Fruit fly (Drosophila melanogaster) whole organism, embryonic: ENCODE results near the gene CG16953.

Experiments
- Asciz ChIP-seq: fragments of 200-800 bp; sonication (Bioruptor generic); optimal IDR thresholded peaks from 2 replicates; lab custom pipeline; 2017; ENCODE audit warnings: missing biosample characterization, mild to moderate bottlenecking, missing genetic modification characterization, missing genetic modification reagents
- BtbVII ChIP-seq: fragments of 200-800 bp; sonication (Bioruptor generic); optimal IDR thresholded peaks from 3 replicates; lab custom pipeline; 2017; ENCODE audit warnings: missing biosample characterization, mild to moderate bottlenecking, missing genetic modification characterization
- CG1024 ChIP-seq: fragments of 200-800 bp; sonication (Bioruptor generic); IDR thresholded peaks from 2 replicates; pipeline ENCODE4 v1.3.6; 2022; ENCODE audit warnings: missing biosample characterization, missing genetic modification characterization
- CG11085 ChIP-seq: fragments of 200-800 bp; sonication (Bioruptor generic); IDR thresholded peaks from 2 replicates; pipeline ENCODE4 v1.3.6; 2022; ENCODE audit warnings: missing biosample characterization, missing genetic modification characterization
- CG13287 ChIP-seq: fragments of 200-800 bp; sonication (Bioruptor generic); IDR thresholded peaks from 2 replicates; pipeline ENCODE4 v1.3.6; 2022; ENCODE audit warnings: missing biosample characterization, missing genetic modification characterization; ENCODE audit not compliant: partially characterized antibody
- CG13424 ChIP-seq: fragments of 200-800 bp; sonication (Bioruptor generic); optimal IDR thresholded peaks from 2 replicates; lab custom pipeline; 2019; ENCODE audit warnings: missing biosample characterization, mild to moderate bottlenecking, missing genetic modification characterization, moderate library complexity
- CG15269 ChIP-seq: fragments of 200-800 bp; sonication (Bioruptor generic); optimal IDR thresholded peaks from 2 replicates; lab custom pipeline; 2018; ENCODE audit warnings: missing biosample characterization, mild to moderate bottlenecking, missing genetic modification characterization, moderate library complexity
- CG16813 ChIP-seq: fragments of 200-800 bp; sonication (Bioruptor generic); IDR thresholded peaks from 3 replicates; pipeline ENCODE4 v1.3.6; 2022; ENCODE audit warnings: missing biosample characterization, missing genetic modification characterization; ENCODE audit not compliant: partially characterized antibody
- CG16815 ChIP-seq: fragments of 200-800 bp; sonication (Bioruptor generic); optimal IDR thresholded peaks from 3 replicates; lab custom pipeline; 2017; ENCODE audit warnings: missing biosample characterization, mild to moderate bottlenecking, missing genetic modification characterization
- CG2116 ChIP-seq: fragments of 200-800 bp; sonication (Bioruptor generic); optimal IDR thresholded peaks from 3 replicates; lab custom pipeline; 2018; ENCODE audit warnings: missing biosample characterization, mild to moderate bottlenecking, missing genetic modification characterization
- CG32767 ChIP-seq: fragments of 200-800 bp; sonication (Bioruptor generic); IDR thresholded peaks from 2 replicates; pipeline ENCODE4 v1.3.6; 2022; ENCODE audit warnings: missing biosample characterization, missing genetic modification characterization
- CG43689 ChIP-seq: fragments of 200-800 bp; sonication (Bioruptor generic); IDR thresholded peaks from 2 replicates; pipeline ENCODE4 v1.3.6; 2022; ENCODE audit warnings: missing biosample characterization, missing genetic modification characterization
- CG4404 ChIP-seq: fragments of 200-800 bp; sonication (Bioruptor generic); IDR thresholded peaks from 2 replicates; pipeline ENCODE4 v1.3.6; 2022; ENCODE audit warnings: missing biosample characterization, missing genetic modification characterization
- CG4707 ChIP-seq: fragments of 200-800 bp; sonication (Bioruptor generic); optimal IDR thresholded peaks from 2 replicates; lab custom pipeline; 2018; ENCODE audit warnings: missing biosample characterization, mild to moderate bottlenecking, missing genetic modification characterization, moderate library complexity
- CG6765 ChIP-seq: fragments of 200-800 bp; sonication (Bioruptor generic); optimal IDR thresholded peaks from 3 replicates; lab custom pipeline; 2017; ENCODE audit warnings: missing biosample characterization, mild to moderate bottlenecking, missing genetic modification characterization
- CG6813 ChIP-seq: fragments of 200-800 bp; sonication (Bioruptor generic); optimal IDR thresholded peaks from 2 replicates; lab custom pipeline; 2017; ENCODE audit warnings: missing biosample characterization, missing genetic modification characterization, mild to moderate bottlenecking, moderate library complexity, missing genetic modification reagents
- CG8924 ChIP-seq: fragments of 200-800 bp; optimal IDR thresholded peaks from 3 replicates; lab custom pipeline; 2019; ENCODE audit warnings: missing biosample characterization, mild to moderate bottlenecking, missing genetic modification characterization, moderate library complexity
- CG9609 ChIP-seq: fragments of 200-800 bp; sonication (Bioruptor generic); optimal IDR thresholded peaks from 3 replicates; lab custom pipeline; 2016; ENCODE audit warnings: missing biosample characterization, missing genetic modification characterization
- D ChIP-seq, 2 experiments: fragments of 200-800 bp in 1 of 2; fragments of >200 bp in 1 of 2; sonication (Bioruptor generic) in 1 of 2; optimal IDR thresholded peaks; 2 replicates in 1 of 2; 3 replicates in 1 of 2; lab custom pipeline; 2017; ENCODE audit warnings: mild to moderate bottlenecking in 1 of 2, missing biosample characterization in 1 of 2, missing genetic modification characterization in 1 of 2, missing genetic modification reagents in 1 of 2
- Fer1 ChIP-seq: fragments of 200-800 bp; sonication (Bioruptor generic); optimal IDR thresholded peaks from 2 replicates; lab custom pipeline; 2017; ENCODE audit warnings: missing biosample characterization, mild to moderate bottlenecking, missing genetic modification characterization
- Gsc ChIP-seq: fragments of 200-800 bp; sonication (Bioruptor generic); IDR thresholded peaks from 2 replicates; pipeline ENCODE4 v1.3.6; 2022; ENCODE audit warnings: missing biosample characterization, missing genetic modification characterization
- HHEX ChIP-seq: fragments of 200-800 bp; sonication (Bioruptor generic); optimal IDR thresholded peaks from 3 replicates; lab custom pipeline; 2017; ENCODE audit warnings: missing biosample characterization, mild to moderate bottlenecking, missing genetic modification characterization, missing genetic modification reagents
- HLH3B ChIP-seq: fragments of 200-800 bp; sonication (Bioruptor generic); IDR thresholded peaks from 2 replicates; pipeline ENCODE4 v1.3.6; 2022; ENCODE audit warnings: missing biosample characterization, missing genetic modification characterization
- Hmr ChIP-seq: fragments of 200-800 bp; sonication (Bioruptor generic); optimal IDR thresholded peaks from 3 replicates; lab custom pipeline; 2017; ENCODE audit warnings: mild to moderate bottlenecking, missing biosample characterization, missing genetic modification reagents, missing genetic modification characterization
- Mad ChIP-seq: fragments of 200-800 bp; sonication (Bioruptor generic); optimal IDR thresholded peaks from 2 replicates; lab custom pipeline; 2016; ENCODE audit warnings: missing biosample characterization, missing genetic modification characterization
- Meics ChIP-seq: fragments of 200-800 bp; sonication (Bioruptor generic); optimal IDR thresholded peaks from 2 replicates; lab custom pipeline; 2017; ENCODE audit warnings: missing biosample characterization, mild to moderate bottlenecking, missing genetic modification characterization
- Nf-YB ChIP-seq: fragments of 200-800 bp; sonication (Bioruptor generic); optimal IDR thresholded peaks from 3 replicates; lab custom pipeline; 2019; ENCODE audit warnings: missing biosample characterization, mild to moderate bottlenecking, missing genetic modification characterization, moderate library complexity
- Side ChIP-seq: fragments of 200-800 bp; sonication (Bioruptor generic); optimal IDR thresholded peaks from 2 replicates; lab custom pipeline; 2016; ENCODE audit warnings: missing biosample characterization, missing genetic modification characterization
- Sry-δ ChIP-seq: fragments of 200-800 bp; sonication (Bioruptor generic); optimal IDR thresholded peaks from 2 replicates; lab custom pipeline; 2016; ENCODE audit warnings: missing biosample characterization, missing genetic modification characterization
- Trl ChIP-seq, 3 experiments: fragments of >200 bp in 2 of 3; fragments of 200-800 bp in 1 of 3; sonication (Bioruptor generic) in 1 of 3; optimal IDR thresholded peaks; 2 replicates in 1 of 3; 3 replicates in 2 of 3; lab custom pipeline; 2016 to 2017; ENCODE audit warnings: missing biosample characterization in 1 of 3, missing genetic modification characterization in 1 of 3
- amos ChIP-seq: fragments of 200-800 bp; sonication (Bioruptor generic); IDR thresholded peaks from 2 replicates; pipeline ENCODE4 v1.3.6; 2022; ENCODE audit warnings: missing biosample characterization, missing genetic modification characterization; ENCODE audit not compliant: partially characterized antibody
- ase ChIP-seq: fragments of 200-800 bp; sonication (Bioruptor generic); IDR thresholded peaks from 3 replicates; pipeline ENCODE4 v1.3.6; 2022; ENCODE audit warnings: missing biosample characterization, missing genetic modification characterization
- chn ChIP-seq: fragments of 200-800 bp; sonication (Bioruptor generic); optimal IDR thresholded peaks from 2 replicates; lab custom pipeline; 2016; ENCODE audit warnings: missing biosample characterization, missing genetic modification characterization
- da ChIP-seq: fragments of 200-800 bp; sonication (Bioruptor generic); optimal IDR thresholded peaks from 2 replicates; lab custom pipeline; 2016; ENCODE audit warnings: missing biosample characterization, missing genetic modification characterization
- dmrt11E ChIP-seq: fragments of 200-800 bp; sonication (Bioruptor generic); optimal IDR thresholded peaks from 3 replicates; lab custom pipeline; 2018; ENCODE audit warnings: missing biosample characterization, mild to moderate bottlenecking, missing genetic modification characterization, moderate library complexity
- fru ChIP-seq: fragments of >200 bp; optimal IDR thresholded peaks from 2 replicates; lab custom pipeline; 2017
- gem ChIP-seq: fragments of 200-800 bp; sonication (Bioruptor generic); optimal IDR thresholded peaks from 2 replicates; lab custom pipeline; 2019; ENCODE audit warnings: missing biosample characterization, mild to moderate bottlenecking, missing genetic modification characterization, moderate library complexity
- gfzf ChIP-seq: fragments of 200-800 bp; sonication (Bioruptor generic); optimal IDR thresholded peaks from 2 replicates; lab custom pipeline; 2016; ENCODE audit warnings: missing biosample characterization, mild to moderate bottlenecking, missing genetic modification characterization, moderate library complexity
- inv ChIP-seq: fragments of 200-800 bp; sonication (Bioruptor generic); IDR thresholded peaks from 2 replicates; pipeline ENCODE4 v1.3.6; 2022; ENCODE audit warnings: missing biosample characterization, missing genetic modification characterization; ENCODE audit not compliant: partially characterized antibody
- lola ChIP-seq, 3 experiments: fragments of >200 bp in 2 of 3; fragments of 200-800 bp in 1 of 3; sonication (Bioruptor generic) in 1 of 3; optimal IDR thresholded peaks; 2 replicates each; lab custom pipeline; 2017 to 2019; ENCODE audit warnings: missing biosample characterization in 3 of 3, missing genetic modification characterization in 3 of 3, mild to moderate bottlenecking in 1 of 3, moderate library complexity in 1 of 3
- odd ChIP-seq: fragments of 200-800 bp; sonication (Bioruptor generic); optimal IDR thresholded peaks from 2 replicates; lab custom pipeline; 2017; ENCODE audit warnings: missing biosample characterization, mild to moderate bottlenecking, missing genetic modification characterization
- p53 ChIP-seq: fragments of 200-800 bp; sonication (Bioruptor generic); optimal IDR thresholded peaks from 2 replicates; lab custom pipeline; 2016; ENCODE audit warnings: missing biosample characterization, missing genetic modification characterization
- pb ChIP-seq: fragments of 200-800 bp; sonication (Bioruptor generic); optimal IDR thresholded peaks from 3 replicates; lab custom pipeline; 2016; ENCODE audit warnings: missing biosample characterization, missing genetic modification characterization
- pfk ChIP-seq: fragments of 200-800 bp; sonication (Bioruptor generic); optimal IDR thresholded peaks from 2 replicates; lab custom pipeline; 2018; ENCODE audit warnings: missing biosample characterization, mild to moderate bottlenecking, missing genetic modification characterization, moderate library complexity
- pzg ChIP-seq: fragments of 200-800 bp; sonication (Bioruptor generic); optimal IDR thresholded peaks from 3 replicates; lab custom pipeline; 2018; ENCODE audit warnings: missing biosample characterization, mild to moderate bottlenecking, missing genetic modification characterization, moderate library complexity
- repo ChIP-seq: fragments of 200-800 bp; sonication (Bioruptor generic); optimal IDR thresholded peaks from 2 replicates; lab custom pipeline; 2016; ENCODE audit warnings: missing biosample characterization, missing genetic modification characterization
- sqz ChIP-seq: fragments of 200-800 bp; sonication (Bioruptor generic); optimal IDR thresholded peaks from 3 replicates; lab custom pipeline; 2018; ENCODE audit warnings: missing biosample characterization, mild to moderate bottlenecking, missing genetic modification characterization
- sr ChIP-seq: fragments of 200-800 bp; sonication (Bioruptor generic); IDR thresholded peaks from 3 replicates; pipeline ENCODE4 v1.3.6; 2022; ENCODE audit warnings: missing biosample characterization, missing genetic modification characterization
- usp ChIP-seq: fragments of >200 bp; optimal IDR thresholded peaks from 2 replicates; lab custom pipeline; 2017; ENCODE audit warnings: missing biosample characterization, missing genetic modification characterization
- zen ChIP-seq: fragments of 200-800 bp; sonication (Bioruptor generic); optimal IDR thresholded peaks from 3 replicates; lab custom pipeline; 2018; ENCODE audit warnings: missing biosample characterization, mild to moderate bottlenecking, missing genetic modification characterization, moderate library complexity

The CG16953 gene

dm6 chr3R:20558106-20558489, 27.5 kb downstream of the CG16953 start (continued):
- no peak for TF ChIP-seq Fer1
- TF ChIP-seq zen (tag; lab: Kevin White, UChicago): no peak
- TF ChIP-seq p53: peak; percentile 42
- no peak for TF ChIP-seq CG43689
- 0 out of 2 replicates have a peak, but pooled peaks have one; percentile 8 for TF ChIP-seq CG11085 (GFP tag; lab: Robert Waterston, UW)
- TF ChIP-seq sqz: peak; percentile 23
- TF ChIP-seq CG9609 (GFP tag; lab: Kevin White, UChicago): no peak
- peak; percentile 47 for TF ChIP-seq inv
- TF ChIP-seq Hmr (GFP tag; lab: Kevin White, UChicago): no peak
- no peak for TF ChIP-seq gem (tag; lab: Kevin White, UChicago)
- no peak for TF ChIP-seq chn
- TF ChIP-seq CG6813 (GFP tag; lab: Kevin White, UChicago): no peak
- TF ChIP-seq CG1024: no peak
- TF ChIP-seq gfzf: peak; percentile 51
- no peak for TF ChIP-seq CG16815 (GFP tag; lab: Kevin White, UChicago)
- peak; percentile 80 for TF ChIP-seq amos (GFP tag; lab: Robert Waterston, UW)
- TF ChIP-seq pzg: peak; percentile 76
- TF ChIP-seq Sry-δ: peak; percentile 71
- no peak for TF ChIP-seq BtbVII (GFP tag; lab: Kevin White, UChicago)
- TF ChIP-seq CG16813 (GFP tag; lab: Robert Waterston, UW): peak; percentile 57
- TF ChIP-seq HLH3B (GFP tag; lab: Robert Waterston, UW): no peak
- TF ChIP-seq Gsc: no peak
- no peak for TF ChIP-seq CG4404
- peak; percentile 24 for TF ChIP-seq Side
- no peak for TF ChIP-seq CG4707
- no peak for TF ChIP-seq Asciz (GFP tag; lab: Kevin White, UChicago)
- no peak for TF ChIP-seq dmrt11E
- TF ChIP-seq ase (GFP tag; lab: Robert Waterston, UW): no peak; the same call in 2 of the 3 replicates
- TF ChIP-seq HHEX: no peak
- peak; percentile 20 for TF ChIP-seq Meics
- TF ChIP-seq sr (GFP tag; lab: Robert Waterston, UW): no peak
- peak in 1 of 3 experiments; percentile 43 for TF ChIP-seq lola (GFP tag; optimal IDR thresholded peaks at IDR 0.05; lab: Kevin White, UChicago)
- no peak for TF ChIP-seq repo (GFP tag; lab: Kevin White, UChicago)
- TF ChIP-seq CG2116 (GFP tag; lab: Kevin White, UChicago): peak; percentile 3
- no peak for TF ChIP-seq D (optimal IDR thresholded peaks at IDR 0.05; lab: Kevin White, UChicago)
- TF ChIP-seq D (GFP tag; optimal IDR thresholded peaks at IDR 0.05; lab: Kevin White, UChicago): no peak
- TF ChIP-seq Trl (optimal IDR thresholded peaks at IDR 0.05; lab: Kevin White, UChicago): no peak
- TF ChIP-seq Trl (GFP tag; optimal IDR thresholded peaks at IDR 0.05; lab: Kevin White, UChicago): no peak
- TF ChIP-seq CG8924: no peak
- no peak for TF ChIP-seq pfk (GFP tag; lab: Kevin White, UChicago)
- no peak; the same call in 1 of the 2 replicates for TF ChIP-seq CG13287
- TF ChIP-seq CG6765 (GFP tag; lab: Kevin White, UChicago): no peak
- TF ChIP-seq da (GFP tag; lab: Kevin White, UChicago): no peak
- no peak for TF ChIP-seq fru
- TF ChIP-seq odd (GFP tag; lab: Kevin White, UChicago): no peak
- TF ChIP-seq pb (GFP tag; lab: Kevin White, UChicago): peak; percentile 17
- TF ChIP-seq Nf-YB: no peak
- TF ChIP-seq CG13424 (tag; lab: Kevin White, UChicago): no peak
- no peak for TF ChIP-seq usp (GFP tag; lab: Kevin White, UChicago)
- no peak for TF ChIP-seq CG15269 (tag; lab: Kevin White, UChicago)
- no peak for TF ChIP-seq CG32767 (GFP tag; lab: Robert Waterston, UW)
- TF ChIP-seq Mad (GFP tag; lab: Kevin White, UChicago): no peak
